Worm (Caenorhabditis elegans) whole organism, young adult: Measurements from ENCODE around the gene srd-8.

Experiments
- B0261.1 ChIP-seq: sonication (generic microtip); optimal IDR thresholded peaks from 2 replicates; lab custom pipeline; 2016; ENCODE audit warnings: mild to moderate bottlenecking, missing genetic modification characterization, moderate library complexity, missing compliant biosample characterization
- B0336.3 ChIP-seq: fragments of 200-800 bp; sonication (Bioruptor generic); IDR thresholded peaks from 2 replicates; pipeline ENCODE4 v1.3.6; 2022; ENCODE audit warnings: missing genetic modification characterization, missing compliant biosample characterization
- C17E4.6 ChIP-seq: fragments of 200-800 bp; sonication (Bioruptor generic); IDR thresholded peaks from 2 replicates; pipeline ENCODE4 v1.3.6; 2022; ENCODE audit warnings: missing genetic modification reagents, missing genetic modification characterization, missing compliant biosample characterization
- K12H6.12 ChIP-seq: fragments of 200-800 bp; sonication (Bioruptor generic); optimal IDR thresholded peaks from 2 replicates; lab custom pipeline; 2018; ENCODE audit warnings: mild to moderate bottlenecking, missing genetic modification characterization, missing compliant biosample characterization
- Y67H2A.10 ChIP-seq: fragments of 200-800 bp; sonication (Bioruptor generic); conservative IDR thresholded peaks from 2 replicates; pipeline ENCODE4 v1.3.6; 2022; ENCODE audit warnings: missing genetic modification reagents, missing genetic modification characterization, missing compliant biosample characterization
- ZK185.1 ChIP-seq: sonication (generic microtip); optimal IDR thresholded peaks from 2 replicates; lab custom pipeline; 2016; ENCODE audit warnings: mild to moderate bottlenecking, missing genetic modification characterization, missing compliant biosample characterization; ENCODE audit not compliant: poor library complexity, severe bottlenecking
- atf-7 ChIP-seq: sonication (generic microtip); optimal IDR thresholded peaks from 2 replicates; lab custom pipeline; 2017; ENCODE audit warnings: mild to moderate bottlenecking, missing genetic modification characterization, missing compliant biosample characterization
- attf-5 ChIP-seq: fragments of 200-800 bp; sonication (Bioruptor generic); optimal IDR thresholded peaks from 2 replicates; lab custom pipeline; 2018; ENCODE audit warnings: mild to moderate bottlenecking, missing genetic modification characterization, missing compliant biosample characterization
- attf-6 ChIP-seq: fragments of 200-800 bp; sonication (Bioruptor generic); IDR thresholded peaks from 2 replicates; pipeline ENCODE4 v1.3.6; 2022; ENCODE audit warnings: missing genetic modification reagents, missing genetic modification characterization, missing compliant biosample characterization
- ccch-3 ChIP-seq: fragments of 200-800 bp; sonication (Bioruptor generic); optimal IDR thresholded peaks from 2 replicates; lab custom pipeline; 2018; ENCODE audit warnings: mild to moderate bottlenecking, missing genetic modification characterization, missing compliant biosample characterization
- cebp-2 ChIP-seq: fragments of 200-800 bp; sonication (Bioruptor generic); IDR thresholded peaks from 2 replicates; pipeline ENCODE4 v1.3.6; 2022; ENCODE audit warnings: missing genetic modification characterization, missing compliant biosample characterization
- ceh-27 ChIP-seq: fragments of 200-800 bp; sonication (Bioruptor generic); optimal IDR thresholded peaks from 2 replicates; lab custom pipeline; 2018; ENCODE audit warnings: mild to moderate bottlenecking, missing genetic modification characterization, moderate library complexity, missing compliant biosample characterization
- ceh-40 ChIP-seq: fragments of 200-800 bp; sonication (Bioruptor generic); IDR thresholded peaks from 2 replicates; pipeline ENCODE4 v1.3.6; 2022; ENCODE audit warnings: missing genetic modification characterization, missing compliant biosample characterization
- chd-7 ChIP-seq: sonication (generic microtip); optimal IDR thresholded peaks from 2 replicates; lab custom pipeline; 2016; ENCODE audit warnings: mild to moderate bottlenecking, missing genetic modification characterization, moderate library complexity, missing compliant biosample characterization
- dox-1 ChIP-seq: fragments of 200-800 bp; sonication (Bioruptor generic); IDR thresholded peaks from 2 replicates; pipeline ENCODE4 v1.3.6; 2022; ENCODE audit warnings: missing genetic modification reagents, missing genetic modification characterization, missing compliant biosample characterization
- dpl-1 ChIP-seq: fragments of 150-350 bp; optimal IDR thresholded peaks from 2 replicates; lab custom pipeline; 2014; ENCODE audit warnings: missing biosample characterization, missing genetic modification reagents, missing genetic modification characterization
- egl-44 ChIP-seq: fragments of 200-800 bp; sonication (Bioruptor generic); IDR thresholded peaks from 2 replicates; pipeline ENCODE4 v1.3.6; 2022; ENCODE audit warnings: missing genetic modification reagents, missing genetic modification characterization, missing compliant biosample characterization
- ekl-4 ChIP-seq: fragments of 200-800 bp; sonication (Bioruptor generic); IDR thresholded peaks from 2 replicates; pipeline ENCODE4 v1.3.6; 2022; ENCODE audit warnings: missing genetic modification reagents, missing genetic modification characterization, missing compliant biosample characterization
- hlh-12 ChIP-seq: sonication (generic microtip); optimal IDR thresholded peaks from 2 replicates; lab custom pipeline; 2016; ENCODE audit warnings: missing genetic modification characterization, missing compliant biosample characterization
- hlh-26 ChIP-seq: fragments of 200-800 bp; sonication (Bioruptor generic); conservative IDR thresholded peaks from 2 replicates; pipeline ENCODE4 v1.3.6; 2022; ENCODE audit warnings: missing genetic modification reagents, missing genetic modification characterization, missing compliant biosample characterization
- hmg-1.2 ChIP-seq: fragments of 200-800 bp; sonication (Bioruptor generic); IDR thresholded peaks from 2 replicates; pipeline ENCODE4 v1.3.6; 2022; ENCODE audit warnings: missing genetic modification reagents, missing genetic modification characterization, missing compliant biosample characterization
- hsf-1 ChIP-seq: fragments of 200-800 bp; sonication (Bioruptor generic); IDR thresholded peaks from 2 replicates; pipeline ENCODE4 v1.3.6; 2022; ENCODE audit warnings: missing genetic modification reagents, missing genetic modification characterization, missing compliant biosample characterization
- let-526 ChIP-seq: fragments of 200-800 bp; sonication (Bioruptor generic); IDR thresholded peaks from 2 replicates; pipeline ENCODE4 v1.3.6; 2022; ENCODE audit warnings: missing genetic modification reagents, missing genetic modification characterization, missing compliant biosample characterization
- lin-26 ChIP-seq: fragments of 200-800 bp; sonication (Bioruptor generic); IDR thresholded peaks from 2 replicates; pipeline ENCODE4 v1.3.6; 2022; ENCODE audit warnings: missing genetic modification reagents, missing genetic modification characterization, missing compliant biosample characterization
- lin-35 ChIP-seq, 3 experiments: fragments of 150-350 bp in 2 of 3; sonication (generic microtip) in 1 of 3; optimal IDR thresholded peaks; 2 replicates each; lab custom pipeline; 2014 to 2018; ENCODE audit warnings: missing biosample characterization in 3 of 3, missing genetic modification characterization in 3 of 3, missing genetic modification reagents in 3 of 3
- lin-40 ChIP-seq: sonication (generic microtip); optimal IDR thresholded peaks from 2 replicates; lab custom pipeline; 2016; ENCODE audit warnings: missing genetic modification characterization, mild to moderate bottlenecking, missing compliant biosample characterization, missing genotype, missing genetic modification reagents
- lsy-27 ChIP-seq: sonication (generic microtip); optimal IDR thresholded peaks from 2 replicates; lab custom pipeline; 2017; ENCODE audit warnings: missing genetic modification characterization, mild to moderate bottlenecking, missing compliant biosample characterization, antibody characterized with exemption, missing genotype, borderline replicate concordance; ENCODE audit not compliant: insufficient read depth
- madf-10 ChIP-seq: sonication (generic microtip); optimal IDR thresholded peaks from 2 replicates; lab custom pipeline; 2016; ENCODE audit warnings: mild to moderate bottlenecking, missing genetic modification characterization, missing compliant biosample characterization
- mel-28 ChIP-seq: sonication (generic microtip); optimal IDR thresholded peaks from 2 replicates; lab custom pipeline; 2016; ENCODE audit warnings: borderline replicate concordance, mild to moderate bottlenecking, missing genetic modification characterization, missing compliant biosample characterization
- mes-4 ChIP-seq: sonication (generic microtip); optimal IDR thresholded peaks from 2 replicates; lab custom pipeline; 2016; ENCODE audit warnings: missing genotype, missing genetic modification characterization, missing compliant biosample characterization
- nfyb-1 ChIP-seq: fragments of 200-800 bp; sonication (Bioruptor generic); IDR thresholded peaks from 2 replicates; pipeline ENCODE4 v1.3.6; 2022; ENCODE audit warnings: missing genetic modification reagents, missing genetic modification characterization, missing compliant biosample characterization
- nhr-120 ChIP-seq: fragments of 200-800 bp; sonication (Bioruptor generic); IDR thresholded peaks from 2 replicates; pipeline ENCODE4 v1.3.6; 2022; ENCODE audit warnings: missing genetic modification characterization, missing compliant biosample characterization
- nhr-80 ChIP-seq: sonication (generic microtip); optimal IDR thresholded peaks from 2 replicates; lab custom pipeline; 2016; ENCODE audit warnings: missing genetic modification characterization, missing compliant biosample characterization
- pha-4 ChIP-seq: fragments of 150-350 bp; sonication (generic microtip); optimal IDR thresholded peaks from 2 replicates; lab custom pipeline; 2014; ENCODE audit warnings: missing biosample characterization, missing genetic modification reagents, missing genetic modification characterization
- rec-8 ChIP-seq, 2 experiments: sonication (generic microtip); optimal IDR thresholded peaks; 2 replicates each; lab custom pipeline; 2016; ENCODE audit warnings: mild to moderate bottlenecking in 2 of 2, missing genetic modification characterization in 2 of 2, missing genetic modification reagents in 2 of 2, missing genotype in 2 of 2, missing biosample characterization in 1 of 2, missing compliant biosample characterization in 1 of 2, moderate library complexity in 1 of 2
- tbx-9 ChIP-seq: sonication (generic microtip); optimal IDR thresholded peaks from 2 replicates; lab custom pipeline; 2016; ENCODE audit warnings: borderline replicate concordance, missing genetic modification characterization, inconsistent platforms, missing compliant biosample characterization
- unc-130 ChIP-seq: sonication (generic microtip); optimal IDR thresholded peaks from 2 replicates; lab custom pipeline; 2016; ENCODE audit warnings: missing genetic modification reagents, missing genetic modification characterization, missing compliant biosample characterization
- zim-3 ChIP-seq: sonication (generic microtip); optimal IDR thresholded peaks from 2 replicates; lab custom pipeline; 2017; ENCODE audit warnings: mild to moderate bottlenecking, missing genetic modification characterization, moderate library complexity, missing compliant biosample characterization
- ztf-18 ChIP-seq: sonication (generic microtip); optimal IDR thresholded peaks from 2 replicates; lab custom pipeline; 2016; ENCODE audit warnings: missing genotype, mild to moderate bottlenecking, missing genetic modification characterization, missing compliant biosample characterization
- ztf-22 ChIP-seq: fragments of 200-800 bp; sonication (Bioruptor generic); optimal IDR thresholded peaks from 2 replicates; lab custom pipeline; 2018; ENCODE audit warnings: mild to moderate bottlenecking, missing genetic modification characterization, moderate library complexity, missing compliant biosample characterization
- ztf-25 ChIP-seq: fragments of 200-800 bp; sonication (Bioruptor generic); IDR thresholded peaks from 2 replicates; pipeline ENCODE4 v1.3.6; 2022; ENCODE audit warnings: missing genetic modification reagents, missing genetic modification characterization, missing compliant biosample characterization
- ztf-28 ChIP-seq: fragments of 200-800 bp; sonication (Bioruptor generic); IDR thresholded peaks from 2 replicates; pipeline ENCODE4 v1.3.6; 2022; ENCODE audit warnings: missing genetic modification reagents, missing genetic modification characterization, missing compliant biosample characterization
- ztf-3 ChIP-seq: fragments of 200-800 bp; sonication (Bioruptor generic); optimal IDR thresholded peaks from 2 replicates; lab custom pipeline; 2018; ENCODE audit warnings: mild to moderate bottlenecking, missing genetic modification characterization, missing compliant biosample characterization

Gene srd-8

ce11 chrIV:5623718-5624117, 21.7 kb downstream of the srd-8 start, which contains the start of gene srsx-15:
Gene srsx-15 (minus strand): TSS chrIV:5623818.
- TF ChIP-seq hlh-12 (tag; lab: Kevin White, UChicago) (no peak), tbx-9 (tag; lab: Kevin White, UChicago) (no peak), ztf-3 (GFP tag; lab: Kevin White, UChicago) (no peak), ztf-28 (GFP tag; lab: Robert Waterston, UW) (no peak), ekl-4 (no peak), attf-5 (GFP tag; lab: Kevin White, UChicago) (no peak), attf-6 (GFP tag; lab: Robert Waterston, UW) (no peak), ZK185.1 (tag; lab: Kevin White, UChicago) (no peak), ceh-40 (GFP tag; lab: Robert Waterston, UW) (no peak), B0261.1 (tag; lab: Kevin White, UChicago) (no peak), C17E4.6 (GFP tag; lab: Robert Waterston, UW) (no peak), rec-8 (tag; optimal IDR thresholded peaks at IDR 0.05; lab: Kevin White, UChicago) (no peak), zim-3 (tag; lab: Kevin White, UChicago) (no peak), ztf-25 (GFP tag; lab: Robert Waterston, UW) (no peak), let-526 (GFP tag; lab: Robert Waterston, UW) (no peak), lsy-27 (no peak)

- no peak for TF ChIP-seq ccch-3 (GFP tag; lab: Kevin White, UChicago)
- TF ChIP-seq K12H6.12 (tag; lab: Kevin White, UChicago) = no peak
- TF ChIP-seq egl-44 (GFP tag; lab: Robert Waterston, UW) = no peak
- no peak for TF ChIP-seq dpl-1 (GFP tag; lab: Kevin White, UChicago)
- no peak for TF ChIP-seq ztf-25 (GFP tag; lab: Robert Waterston, UW)
- no peak for TF ChIP-seq hsf-1 (GFP tag; lab: Robert Waterston, UW)
- no peak for TF ChIP-seq zim-3 (tag; lab: Kevin White, UChicago)
- TF ChIP-seq unc-130 = no peak
- no peak for TF ChIP-seq cebp-2 (GFP tag; lab: Robert Waterston, UW)
- TF ChIP-seq nfyb-1 = no peak
- TF ChIP-seq hlh-26 = no peak
- no peak for TF ChIP-seq hmg-1.2
These were observed 25.8 kb downstream of the srd-8 start, which contains the start of gene srsx-16 for ce11 chrIV:5619643-5620042. Gene srsx-16 (minus strand): TSS chrIV:5619743.

ce11 chrIV:5614558-5615026, 30.8 kb downstream of the srd-8 start, which contains the start of gene C39H7.4:
Gene C39H7.4 (minus strand): TSS chrIV:5614608.
- TF ChIP-seq mel-28 (tag; lab: Kevin White, UChicago) (no peak), nhr-80 (tag; lab: Kevin White, UChicago) (peak; percentile 89)

- TF ChIP-seq let-526 (GFP tag; lab: Robert Waterston, UW) (peak; percentile 60; the same call in 1 of the 2 replicates), madf-10 (tag; lab: Kevin White, UChicago) (peak; percentile 43), B0336.3 (0 out of 2 replicates have a peak, but pooled peaks have one; percentile 45), chd-7 (tag; lab: Kevin White, UChicago) (peak; percentile 78), lin-40 (tag; lab: Kevin White, UChicago) (peak; percentile 54), lin-35 (GFP tag; optimal IDR thresholded peaks at IDR 0.05; lab: Kevin White, UChicago) (peak in 1 of 3 experiments; percentile 3), pha-4 (tag; lab: Kevin White, UChicago) (peak; percentile 41), atf-7 (tag; lab: Kevin White, UChicago) (peak; percentile 15), cebp-2 (GFP tag; lab: Robert Waterston, UW) (no peak), dox-1 (peak; percentile 72), hmg-1.2 (peak; percentile 49; the same call in 1 of the 2 replicates), ekl-4 (0 out of 2 replicates have a peak, but pooled peaks have one; percentile 17), mes-4 (tag; lab: Kevin White, UChicago) (no peak), lin-26 (GFP tag; lab: Robert Waterston, UW) (0 out of 2 replicates have a peak, but pooled peaks have one; percentile 40), nhr-120 (no peak), Y67H2A.10 (GFP tag; lab: Robert Waterston, UW) (no peak), ceh-27 (GFP tag; lab: Kevin White, UChicago) (peak; percentile 77), ztf-22 (GFP tag; lab: Kevin White, UChicago) (peak; percentile 46), ztf-18 (peak; percentile 9)
These were observed 38.1 kb downstream of the srd-8 start for ce11 chrIV:5607343-5607742.
